Worm (Caenorhabditis elegans): Measurements from ENCODE around the gene F36H12.10.
A peak's percentile ranks its signal among the peaks of the same experiment; 100 is the strongest.
"Not testable (repeated sequence)": the region's sequence is repeated elsewhere in the genome, so short reads cannot be mapped to it uniquely, and the experiment has no call there.

F36H12.10 gene

ce11 chrIV:5224238-5224637 is 30.3 kb downstream of the F36H12.10 start, which contains the start of gene Y59E9AL.8:
TSS of gene Y59E9AL.8 (minus strand) at chrIV:5224338.
- TF ChIP-seq ceh-18 (tag; optimal IDR thresholded peaks at IDR 0.05) (no peak), C08G9.2 (tag; optimal IDR thresholded peaks at IDR 0.05) (no peak), ceh-6 (GFP tag; optimal IDR thresholded peaks at IDR 0.05) (no peak), zip-5 (tag; optimal IDR thresholded peaks at IDR 0.05) (no peak)

- TF ChIP-seq ceh-14 (tag; optimal IDR thresholded peaks at IDR 0.05) (no peak), lim-6 (tag; optimal IDR thresholded peaks at IDR 0.05) (no peak), dmd-4 (tag; optimal IDR thresholded peaks at IDR 0.05; ENCODE audit: borderline replicate concordance) (no peak), ref-2 (tag; optimal IDR thresholded peaks at IDR 0.05) (no peak), elt-4 (tag; optimal IDR thresholded peaks at IDR 0.05) (peak; percentile 15), sdc-2 (tag; optimal IDR thresholded peaks at IDR 0.05) (no peak), ceh-6 (GFP tag; optimal IDR thresholded peaks at IDR 0.05) (no peak), ahr-1 (tag; optimal IDR thresholded peaks at IDR 0.05) (no peak), ceh-30 (tag; optimal IDR thresholded peaks at IDR 0.05) (no peak)
Observed at ce11 chrIV:5221721-5222120, 32.9 kb downstream of the F36H12.10 start.

- TF ChIP-seq madf-2 (tag; optimal IDR thresholded peaks at IDR 0.05); unc-86 (tag; optimal IDR thresholded peaks at IDR 0.05); ceh-19 (GFP tag; optimal IDR thresholded peaks at IDR 0.05): not testable (repeated sequence)
Observed at ce11 chrIV:5218496-5218895, 36.1 kb downstream of the F36H12.10 start, which contains the start of gene nsph-4.2. TSS of gene nsph-4.2 (plus strand) at chrIV:5218796.

ce11 chrIV:5216349-5216748 is 38.2 kb downstream of the F36H12.10 start:
- TF ChIP-seq pros-1 (tag; optimal IDR thresholded peaks at IDR 0.05) (no peak), K09A11.1 (tag; optimal IDR thresholded peaks at IDR 0.05; ENCODE audit: insufficient read depth) (no peak), ceh-18 (tag; optimal IDR thresholded peaks at IDR 0.05) (no peak), ceh-48 (tag; optimal IDR thresholded peaks at IDR 0.05) (no peak), nhr-232 (tag; optimal IDR thresholded peaks at IDR 0.05) (no peak), sox-2 (GFP tag; IDR thresholded peaks at IDR 0.05) (no peak), sdc-2 (tag; optimal IDR thresholded peaks at IDR 0.05) (no peak), npax-4 (tag; optimal IDR thresholded peaks at IDR 0.05) (no peak), pqm-1 (tag; optimal IDR thresholded peaks at IDR 0.05) (no peak), T23F11.4 (GFP tag; optimal IDR thresholded peaks at IDR 0.05) (no peak), elt-4 (tag; optimal IDR thresholded peaks at IDR 0.05) (no peak), lin-11 (tag; optimal IDR thresholded peaks at IDR 0.05) (no peak), pha-2 (tag; optimal IDR thresholded peaks at IDR 0.05) (no peak)

- no peak for TF ChIP-seq odd-2 (tag; optimal IDR thresholded peaks at IDR 0.05)
- TF ChIP-seq nfya-1 (tag; optimal IDR thresholded peaks at IDR 0.05), result no peak
- no peak for TF ChIP-seq C38D4.7 (GFP tag; optimal IDR thresholded peaks at IDR 0.05)
- no peak for TF ChIP-seq ceh-2 (tag; optimal IDR thresholded peaks at IDR 0.05)
- TF ChIP-seq sox-4 (tag; optimal IDR thresholded peaks at IDR 0.05), result no peak
- no peak for TF ChIP-seq T23F11.4 (GFP tag; optimal IDR thresholded peaks at IDR 0.05)
- TF ChIP-seq madf-2 (tag; optimal IDR thresholded peaks at IDR 0.05), result no peak
- TF ChIP-seq ceh-22 (tag; optimal IDR thresholded peaks at IDR 0.05), result no peak
- no peak for TF ChIP-seq ceh-48 (tag; optimal IDR thresholded peaks at IDR 0.05)
- TF ChIP-seq syd-9 (tag; optimal IDR thresholded peaks at IDR 0.05), result no peak
- no peak for TF ChIP-seq pax-1 (tag; optimal IDR thresholded peaks at IDR 0.05)
Observed at ce11 chrIV:5215092-5215491, 39.5 kb downstream of the F36H12.10 start, which contains the start of gene Y59E9AL.4. TSS of gene Y59E9AL.4 (minus strand) at chrIV:5215192.

- TF ChIP-seq hlh-30 (tag; optimal IDR thresholded peaks at IDR 0.05; ENCODE audit: insufficient read depth) (no peak), nfya-1 (tag; optimal IDR thresholded peaks at IDR 0.05) (no peak), fax-1 (tag; optimal IDR thresholded peaks at IDR 0.05) (no peak), lim-6 (tag; optimal IDR thresholded peaks at IDR 0.05) (no peak), fkh-10 (GFP tag; optimal IDR thresholded peaks at IDR 0.05) (no peak), pha-4 (tag; optimal IDR thresholded peaks at IDR 0.05) (no peak), ceh-22 (tag; optimal IDR thresholded peaks at IDR 0.05) (no peak), K09A11.1 (tag; optimal IDR thresholded peaks at IDR 0.05; ENCODE audit: insufficient read depth) (no peak), elt-2 (tag; optimal IDR thresholded peaks at IDR 0.05) (no peak), unc-86 (tag; optimal IDR thresholded peaks at IDR 0.05) (no peak), sox-2 (GFP tag; IDR thresholded peaks at IDR 0.05) (no peak), unc-3 (GFP tag; conservative IDR thresholded peaks at IDR 0.05) (no peak), unc-3 (tag; optimal IDR thresholded peaks at IDR 0.05) (no peak), fkh-6 (tag; optimal IDR thresholded peaks at IDR 0.05) (no peak), ceh-48 (tag; optimal IDR thresholded peaks at IDR 0.05) (no peak), mec-3 (tag; optimal IDR thresholded peaks at IDR 0.05; ENCODE audit: borderline replicate concordance) (no peak), odd-2 (tag; optimal IDR thresholded peaks at IDR 0.05) (no peak), tbx-2 (tag; optimal IDR thresholded peaks at IDR 0.05) (no peak)
Observed at ce11 chrIV:5210606-5211005, 44.0 kb downstream of the F36H12.10 start.

Measured in whole organism, late embryonic.